Worm (Caenorhabditis elegans): ENCODE results near the gene nspc-17.

Gene nspc-17

DNA sequence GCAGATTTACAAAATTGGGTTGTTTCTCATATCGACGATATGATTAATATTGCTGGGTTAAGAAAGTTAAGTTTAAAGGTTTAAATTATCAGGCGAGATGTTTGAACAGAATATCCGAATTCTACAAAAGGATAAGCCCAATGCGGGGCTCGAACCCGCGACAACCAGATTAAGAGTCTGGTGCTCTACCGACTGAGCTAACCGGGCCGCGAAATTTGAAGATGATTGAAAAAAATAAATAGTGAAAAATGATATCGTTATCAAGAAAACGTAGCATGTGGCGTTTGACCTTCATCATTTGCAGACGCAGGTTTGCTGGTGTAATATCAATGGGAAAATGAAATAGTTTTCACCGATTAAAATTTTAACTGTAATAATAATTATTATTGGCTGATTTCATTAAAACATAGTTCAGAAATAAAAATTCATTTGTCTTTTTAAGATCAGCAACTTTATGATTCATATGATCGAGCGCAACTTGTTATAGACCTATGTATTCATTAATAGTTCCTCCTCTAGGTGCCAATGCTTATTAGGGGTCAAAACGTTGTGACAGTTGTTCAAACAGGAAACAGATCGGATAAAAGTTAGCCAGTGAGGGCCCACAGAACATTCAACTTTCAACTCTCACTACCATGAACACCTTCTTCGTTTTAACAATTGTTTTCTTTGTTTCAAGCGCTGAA lies 46.1 kb downstream of the nspc-17 start, which contains the start of gene M163.11 (continued):
- TF ChIP-seq lin-26 (GFP tag; IDR thresholded peaks at IDR 0.05) (peak; percentile 96), efl-1 (GFP tag; optimal IDR thresholded peaks at IDR 0.05) (no peak), aptf-3 (GFP tag; IDR thresholded peaks at IDR 0.05) (0 out of 2 replicates have a peak, but pooled peaks have one; percentile 55), nhr-90 (tag; optimal IDR thresholded peaks at IDR 0.05) (peak; percentile 86), dox-1 (GFP tag; IDR thresholded peaks at IDR 0.05) (peak; percentile 75), F49E8.2 (tag; optimal IDR thresholded peaks at IDR 0.05; ENCODE audit: insufficient read depth) (peak; percentile 40), Y95B8A.8 (GFP tag; IDR thresholded peaks at IDR 0.05) (no peak), Y79H2A.3 (GFP tag; conservative IDR thresholded peaks at IDR 0.05) (no peak), madf-8 (GFP tag; conservative IDR thresholded peaks at IDR 0.05) (no peak), hlh-26 (GFP tag; conservative IDR thresholded peaks at IDR 0.05) (no peak), attf-6 (GFP tag; IDR thresholded peaks at IDR 0.05) (0 out of 2 replicates have a peak, but pooled peaks have one; percentile 25), ztf-18 (tag; optimal IDR thresholded peaks at IDR 0.05) (peak; percentile 75), egrh-3 (GFP tag; IDR thresholded peaks at IDR 0.05) (no peak), repo-1 (tag; optimal IDR thresholded peaks at IDR 0.05) (peak; percentile 38), unc-62 (GFP tag; optimal IDR thresholded peaks at IDR 0.05) (no peak), F55B11.4 (tag; optimal IDR thresholded peaks at IDR 0.05; ENCODE audit: borderline replicate concordance, insufficient read depth) (no peak), madf-6 (GFP tag; IDR thresholded peaks at IDR 0.05) (peak; percentile 44; the same call in 1 of the 2 replicates), ztf-26 (tag; optimal IDR thresholded peaks at IDR 0.05) (peak; percentile 15), ceh-100 (GFP tag; IDR thresholded peaks at IDR 0.05) (no peak), F39B2.1 (GFP tag; IDR thresholded peaks at IDR 0.05) (no peak), F22D6.2 (tag; optimal IDR thresholded peaks at IDR 0.05) (no peak), sptf-2 (GFP tag; optimal IDR thresholded peaks at IDR 0.05) (no peak), mel-28 (tag; optimal IDR thresholded peaks at IDR 0.05; ENCODE audit: borderline replicate concordance) (no peak), aptf-2 (GFP tag; conservative IDR thresholded peaks at IDR 0.05) (no peak), atf-7 (tag; optimal IDR thresholded peaks at IDR 0.05) (no peak), pha-4 (tag; optimal IDR thresholded peaks at IDR 0.05) (no peak), mxl-1 (tag; optimal IDR thresholded peaks at IDR 0.05) (peak; percentile 57), ztf-25 (GFP tag; IDR thresholded peaks at IDR 0.05) (no peak), nfya-1 (tag; optimal IDR thresholded peaks at IDR 0.05; ENCODE audit: borderline replicate concordance, insufficient read depth) (no peak), F37B4.10 (GFP tag; IDR thresholded peaks at IDR 0.05) (no peak), Y56A3A.18 (GFP tag; IDR thresholded peaks at IDR 0.05) (peak; percentile 65), F10E7.11 (tag; optimal IDR thresholded peaks at IDR 0.05) (no peak), madf-3 (GFP tag; IDR thresholded peaks at IDR 0.05) (peak; percentile 80; the same call in 1 of the 2 replicates), nhr-120 (GFP tag; IDR thresholded peaks at IDR 0.05) (no peak), ztf-3 (GFP tag; optimal IDR thresholded peaks at IDR 0.05) (no peak), dpff-1 (tag; optimal IDR thresholded peaks at IDR 0.05) (no peak)

DNA sequence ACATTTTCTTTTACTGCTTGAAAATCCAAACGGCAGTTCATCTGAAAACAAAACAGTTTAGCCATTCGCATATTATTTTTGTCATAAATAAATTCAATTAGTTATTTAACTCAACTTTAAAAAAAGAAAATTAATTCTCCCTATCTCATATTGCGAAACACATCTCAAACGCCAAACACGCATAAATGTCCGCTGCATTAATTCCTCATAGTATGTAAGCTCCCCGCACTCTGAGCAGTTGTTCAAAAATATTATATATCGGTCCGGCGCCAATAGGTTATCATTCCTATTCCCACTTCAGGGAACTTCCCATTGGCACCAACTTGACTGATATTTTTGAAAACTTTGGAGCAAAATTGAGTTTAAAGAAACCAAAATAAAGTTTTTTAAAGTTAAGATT lies 46.8 kb downstream of the nspc-17 start:
- TF ChIP-seq lin-40 (tag; optimal IDR thresholded peaks at IDR 0.05) (peak; percentile 22), lin-35 (GFP tag; optimal IDR thresholded peaks at IDR 0.05) (peak in 1 of 3 experiments; percentile 19), snpc-3.4 (tag; optimal IDR thresholded peaks at IDR 0.05) (peak; percentile 60), snpc-1.1 (tag; optimal IDR thresholded peaks at IDR 0.05; ENCODE audit: insufficient read depth) (peak; percentile 85), tbp1 (GFP tag; optimal IDR thresholded peaks at IDR 0.05) (peak; percentile 43), snpc-4 (GFP tag; optimal IDR thresholded peaks at IDR 0.05) (peak; percentile 96), snpc-4 (tag; optimal IDR thresholded peaks at IDR 0.05) (peak; percentile 92 to 98 (median 97)), ceh-27 (GFP tag; optimal IDR thresholded peaks at IDR 0.05) (no peak), dox-1 (GFP tag; IDR thresholded peaks at IDR 0.05) (no peak), K12H6.12 (tag; optimal IDR thresholded peaks at IDR 0.05) (no peak), ztf-25 (GFP tag; IDR thresholded peaks at IDR 0.05) (0 out of 2 replicates have a peak, but pooled peaks have one; percentile 16), cebp-1 (GFP tag; IDR thresholded peaks at IDR 0.05) (peak; percentile 61; the same call in 1 of the 2 replicates), cebp-1 (tag; optimal IDR thresholded peaks at IDR 0.05) (peak; percentile 93), hmg-1.2 (GFP tag; IDR thresholded peaks at IDR 0.05) (peak; percentile 10; the same call in 1 of the 2 replicates), Y67H2A.10 (GFP tag; conservative IDR thresholded peaks at IDR 0.05) (no peak)

Measured in whole organism, young adult.